Worm (Caenorhabditis elegans) whole organism, L4 larva: Measurements from ENCODE around the gene F20D6.15.
A peak's percentile ranks its signal among the peaks of the same experiment; 100 is the strongest.

ENCODE experiments used
- F10B5.3 ChIP-seq: sonication (generic microtip); optimal IDR thresholded peaks from 2 replicates; lab custom pipeline; 2016; ENCODE audit warnings: mild to moderate bottlenecking, missing genetic modification characterization, missing compliant biosample characterization
- F26F4.8 ChIP-seq: fragments of 200-800 bp; sonication (Bioruptor generic); conservative IDR thresholded peaks from 2 replicates; pipeline ENCODE4 v1.3.6; 2022; ENCODE audit warnings: missing genetic modification characterization, missing compliant biosample characterization
- F37D6.2 ChIP-seq: sonication (generic microtip); optimal IDR thresholded peaks from 2 replicates; lab custom pipeline; 2016; ENCODE audit warnings: mild to moderate bottlenecking, missing genetic modification characterization, missing compliant biosample characterization
- F44E2.7 ChIP-seq: fragments of 200-800 bp; sonication (Bioruptor generic); IDR thresholded peaks from 2 replicates; pipeline ENCODE4 v2.1.2; 2022; ENCODE audit warnings: missing genetic modification characterization, missing compliant biosample characterization
- F49E8.2 ChIP-seq: sonication (generic microtip); optimal IDR thresholded peaks from 2 replicates; lab custom pipeline; 2016; ENCODE audit warnings: missing compliant biosample characterization, mild to moderate bottlenecking, missing genetic modification characterization, borderline replicate concordance
- T26A8.4 ChIP-seq: fragments of 200-800 bp; sonication (Bioruptor generic); IDR thresholded peaks from 2 replicates; pipeline ENCODE4 v1.3.6; 2022; ENCODE audit warnings: missing genetic modification characterization, missing compliant biosample characterization
- Y105C5A.15 ChIP-seq: fragments of 200-800 bp; sonication (Bioruptor generic); IDR thresholded peaks from 2 replicates; pipeline ENCODE4 v1.3.6; 2022; ENCODE audit warnings: missing genetic modification characterization, missing compliant biosample characterization
- ZK546.5 ChIP-seq, 2 experiments: sonication (generic microtip); optimal IDR thresholded peaks; 2 replicates each; lab custom pipeline; 2017; ENCODE audit warnings: missing biosample characterization in 2 of 2, missing genetic modification characterization in 2 of 2
- aly-2 ChIP-seq: sonication (generic microtip); optimal IDR thresholded peaks from 2 replicates; lab custom pipeline; 2018; ENCODE audit warnings: missing biosample characterization, missing genetic modification characterization
- ama-1 ChIP-seq: fragments of 150-350 bp; optimal IDR thresholded peaks from 2 replicates; lab custom pipeline; 2014; ENCODE audit warnings: inconsistent platforms, mixed read lengths
- arid-1 ChIP-seq: fragments of 200-800 bp; sonication (Bioruptor generic); conservative IDR thresholded peaks from 2 replicates; pipeline ENCODE4 v1.3.6; 2022; ENCODE audit warnings: missing genetic modification reagents, missing genetic modification characterization, missing compliant biosample characterization
- ceh-20 ChIP-seq: fragments of 200-800 bp; sonication (Bioruptor generic); IDR thresholded peaks from 2 replicates; pipeline ENCODE4 v1.3.6; 2022; ENCODE audit warnings: missing genetic modification reagents, missing genetic modification characterization, missing compliant biosample characterization
- ceh-32 ChIP-seq: sonication (generic microtip); optimal IDR thresholded peaks from 2 replicates; lab custom pipeline; 2016; ENCODE audit warnings: mild to moderate bottlenecking, missing genetic modification characterization, missing compliant biosample characterization; ENCODE audit not compliant: poor library complexity
- ceh-62 ChIP-seq: sonication (generic microtip); optimal IDR thresholded peaks from 2 replicates; lab custom pipeline; 2017; ENCODE audit warnings: missing biosample characterization, missing genetic modification characterization
- cey-2 ChIP-seq: sonication (generic microtip); optimal IDR thresholded peaks from 3 replicates; lab custom pipeline; 2017; ENCODE audit warnings: missing genetic modification characterization, mild to moderate bottlenecking, missing compliant biosample characterization, antibody characterized with exemption, borderline replicate concordance; ENCODE audit not compliant: insufficient read depth
- daf-12 ChIP-seq: fragments of 150-350 bp; optimal IDR thresholded peaks from 2 replicates; lab custom pipeline; 2014; ENCODE audit warnings: missing biosample characterization, missing genetic modification reagents, missing genetic modification characterization
- dmd-6 ChIP-seq: fragments of 200-800 bp; sonication (Bioruptor generic); IDR thresholded peaks from 2 replicates; pipeline ENCODE4 v1.3.6; 2022; ENCODE audit warnings: missing genetic modification reagents, missing genetic modification characterization, missing compliant biosample characterization
- dmd-9 ChIP-seq: fragments of 200-800 bp; sonication (Bioruptor generic); IDR thresholded peaks from 2 replicates; pipeline ENCODE4 v1.3.6; 2022; ENCODE audit warnings: missing genetic modification reagents, missing genetic modification characterization, missing compliant biosample characterization
- dpl-1 ChIP-seq: fragments of 150-350 bp; optimal IDR thresholded peaks from 2 replicates; lab custom pipeline; 2014; ENCODE audit warnings: missing biosample characterization, missing genetic modification reagents, missing genetic modification characterization
- dve-1 ChIP-seq: sonication (generic microtip); optimal IDR thresholded peaks from 2 replicates; lab custom pipeline; 2017; ENCODE audit warnings: antibody characterized with exemption, mild to moderate bottlenecking, missing genetic modification characterization, missing compliant biosample characterization; ENCODE audit not compliant: insufficient read depth
- egl-43 ChIP-seq: fragments of 200-800 bp; sonication (Bioruptor generic); IDR thresholded peaks from 2 replicates; pipeline ENCODE4 v1.3.6; 2022; ENCODE audit warnings: missing genetic modification reagents, missing genetic modification characterization, missing compliant biosample characterization
- jun-1 ChIP-seq: fragments of 150-350 bp; optimal IDR thresholded peaks from 2 replicates; lab custom pipeline; 2014; ENCODE audit warnings: missing biosample characterization, missing genetic modification reagents, missing genetic modification characterization
- lim-7 ChIP-seq: fragments of 200-800 bp; sonication (Bioruptor generic); IDR thresholded peaks from 2 replicates; pipeline ENCODE4 v1.3.6; 2022; ENCODE audit warnings: missing genetic modification characterization, missing compliant biosample characterization
- lin-1 ChIP-seq: fragments of 200-800 bp; sonication (Bioruptor generic); IDR thresholded peaks from 2 replicates; pipeline ENCODE4 v1.3.6; 2022; ENCODE audit warnings: missing genetic modification reagents, missing genetic modification characterization, missing compliant biosample characterization
- lin-15B ChIP-seq: fragments of 150-350 bp; sonication (generic microtip); optimal IDR thresholded peaks from 3 replicates; lab custom pipeline; 2014; ENCODE audit warnings: missing biosample characterization, missing genetic modification characterization
- lin-38 ChIP-seq: fragments of 200-800 bp; sonication (Bioruptor generic); IDR thresholded peaks from 2 replicates; pipeline ENCODE4 v1.3.6; 2022; ENCODE audit warnings: missing genetic modification reagents, missing genetic modification characterization, missing compliant biosample characterization
- lir-3 ChIP-seq: sonication (generic microtip); optimal IDR thresholded peaks from 2 replicates; lab custom pipeline; 2016; ENCODE audit warnings: mild to moderate bottlenecking, missing genetic modification characterization, missing compliant biosample characterization
- lsy-2 ChIP-seq, 2 experiments: fragments of 150-350 bp in 1 of 2; sonication (generic microtip) in 1 of 2; optimal IDR thresholded peaks; 2 replicates each; lab custom pipeline; 2014 to 2017; ENCODE audit warnings: missing biosample characterization in 2 of 2, missing genetic modification characterization in 2 of 2
- madf-5 ChIP-seq, 2 experiments: fragments of 200-800 bp; sonication (Bioruptor generic); IDR thresholded peaks; 2 replicates each; pipeline ENCODE4 v1.3.6; 2022; ENCODE audit warnings: missing compliant biosample characterization in 2 of 2, missing genetic modification characterization in 2 of 2
- madf-9 ChIP-seq: fragments of 200-800 bp; sonication (Bioruptor generic); conservative IDR thresholded peaks from 2 replicates; pipeline ENCODE4 v1.3.6; 2022; ENCODE audit warnings: missing genetic modification reagents, missing genetic modification characterization, missing compliant biosample characterization
- mdl-1 ChIP-seq, 2 experiments: fragments of 150-350 bp in 1 of 2; sonication (generic microtip) in 1 of 2; optimal IDR thresholded peaks; 2 replicates each; lab custom pipeline; 2014 to 2017; ENCODE audit warnings: missing biosample characterization in 2 of 2, missing genetic modification characterization in 2 of 2
- mdt-29 ChIP-seq: fragments of 200-800 bp; sonication (Bioruptor generic); IDR thresholded peaks from 2 replicates; pipeline ENCODE4 v1.3.6; 2022; ENCODE audit warnings: missing genetic modification reagents, missing genetic modification characterization, missing compliant biosample characterization
- mep-1 ChIP-seq: fragments of 150-350 bp; sonication (generic microtip); optimal IDR thresholded peaks from 3 replicates; lab custom pipeline; 2014; ENCODE audit warnings: missing biosample characterization, missing genetic modification characterization
- mxl-3 ChIP-seq: fragments of 200-800 bp; sonication (Bioruptor generic); optimal IDR thresholded peaks from 2 replicates; lab custom pipeline; 2018; ENCODE audit warnings: mild to moderate bottlenecking, missing genetic modification characterization, missing compliant biosample characterization
- nhr-102 ChIP-seq: sonication (generic microtip); optimal IDR thresholded peaks from 2 replicates; lab custom pipeline; 2016; ENCODE audit warnings: mild to moderate bottlenecking, missing genetic modification characterization, moderate library complexity, missing compliant biosample characterization
- nhr-11 ChIP-seq: fragments of 150-350 bp; optimal IDR thresholded peaks from 2 replicates; lab custom pipeline; 2014; ENCODE audit warnings: missing biosample characterization, missing genetic modification characterization
- nhr-237 ChIP-seq: sonication (generic microtip); optimal IDR thresholded peaks from 2 replicates; lab custom pipeline; 2017; ENCODE audit warnings: missing biosample characterization, missing genetic modification characterization
- nhr-42 ChIP-seq: fragments of 200-800 bp; sonication (Bioruptor generic); IDR thresholded peaks from 2 replicates; pipeline ENCODE4 v1.3.6; 2022; ENCODE audit warnings: missing genetic modification characterization, missing compliant biosample characterization
- nhr-48 ChIP-seq: sonication (generic microtip); optimal IDR thresholded peaks from 2 replicates; lab custom pipeline; 2016; ENCODE audit warnings: mild to moderate bottlenecking, missing genetic modification characterization, missing compliant biosample characterization
- nhr-6 ChIP-seq: fragments of 150-350 bp; optimal IDR thresholded peaks from 2 replicates; lab custom pipeline; 2014; ENCODE audit warnings: missing biosample characterization, missing genetic modification characterization
- nhr-77 ChIP-seq: fragments of 150-350 bp; optimal IDR thresholded peaks from 2 replicates; lab custom pipeline; 2014; ENCODE audit warnings: missing biosample characterization, missing genetic modification characterization
- pqm-1 ChIP-seq: sonication (generic microtip); optimal IDR thresholded peaks from 2 replicates; lab custom pipeline; 2017; ENCODE audit warnings: missing biosample characterization, missing genetic modification characterization
- set-16 ChIP-seq: fragments of 200-800 bp; sonication (Bioruptor generic); IDR thresholded peaks from 2 replicates; pipeline ENCODE4 v1.3.6; 2022; ENCODE audit warnings: missing genetic modification reagents, missing genetic modification characterization, missing compliant biosample characterization
- skn-1 ChIP-seq: fragments of 150-350 bp; optimal IDR thresholded peaks from 2 replicates; lab custom pipeline; 2014; ENCODE audit warnings: missing biosample characterization, missing genetic modification characterization
- snpc-1.2 ChIP-seq: fragments of 200-800 bp; sonication (Bioruptor generic); IDR thresholded peaks from 2 replicates; pipeline ENCODE4 v1.3.6; 2022; ENCODE audit warnings: missing genetic modification reagents, missing genetic modification characterization, missing compliant biosample characterization
- snpc-4 ChIP-seq: fragments of 150-350 bp; optimal IDR thresholded peaks from 2 replicates; lab custom pipeline; 2014; ENCODE audit warnings: missing biosample characterization, missing genetic modification characterization
- spr-1 ChIP-seq: sonication (generic microtip); optimal IDR thresholded peaks from 2 replicates; lab custom pipeline; 2016; ENCODE audit warnings: mild to moderate bottlenecking, missing genetic modification characterization, missing compliant biosample characterization
- unc-130 ChIP-seq: sonication (generic microtip); optimal IDR thresholded peaks from 2 replicates; lab custom pipeline; 2016; ENCODE audit warnings: missing genetic modification reagents, missing genetic modification characterization, missing compliant biosample characterization
- zag-1 ChIP-seq: fragments of 150-350 bp; optimal IDR thresholded peaks from 2 replicates; lab custom pipeline; 2014; ENCODE audit warnings: missing biosample characterization, missing genetic modification characterization
- zfp-2 ChIP-seq: sonication (generic microtip); optimal IDR thresholded peaks from 2 replicates; lab custom pipeline; 2016; ENCODE audit warnings: mild to moderate bottlenecking, missing genetic modification characterization, missing compliant biosample characterization
- zip-11 ChIP-seq: fragments of 200-800 bp; sonication (Bioruptor generic); IDR thresholded peaks from 2 replicates; pipeline ENCODE4 v1.3.6; 2022; ENCODE audit warnings: missing genetic modification characterization, missing compliant biosample characterization
- ztf-7 ChIP-seq: fragments of 150-350 bp; optimal IDR thresholded peaks from 2 replicates; lab custom pipeline; 2014; ENCODE audit warnings: missing biosample characterization, missing genetic modification characterization

The F20D6.15 gene

DNA sequence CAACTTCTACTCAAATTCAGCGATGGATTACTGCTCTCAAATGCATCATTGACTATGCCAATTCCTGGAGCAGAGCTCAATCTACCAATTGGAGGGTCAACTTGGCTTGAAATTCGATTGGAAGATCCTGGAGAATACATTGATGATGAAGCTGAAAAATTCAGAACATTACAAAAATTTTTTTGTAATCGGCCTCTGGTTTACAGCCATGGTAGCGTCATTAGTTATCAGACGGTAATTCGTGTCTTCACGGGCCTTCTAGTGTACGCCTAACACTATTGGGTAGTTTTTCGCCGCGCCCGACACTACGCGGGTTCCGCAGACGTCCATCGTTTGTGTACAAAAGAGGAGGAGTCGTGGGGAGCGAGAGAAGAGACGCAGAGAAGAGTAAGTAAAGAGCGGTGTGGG is 40.4 kb upstream of the F20D6.15 start (continued):
- peak; percentile 92 for TF ChIP-seq dve-1 (tag; lab: Kevin White, UChicago)
- TF ChIP-seq F26F4.8 = no peak
- TF ChIP-seq daf-12 (tag; lab: Kevin White, UChicago) = no peak
- peak; percentile 70; the same call in 1 of the 2 replicates for TF ChIP-seq arid-1 (GFP tag; lab: Robert Waterston, UW)
- peak; percentile 93 for TF ChIP-seq mep-1 (tag; lab: Kevin White, UChicago)
- peak; percentile 4 for TF ChIP-seq ztf-7 (tag; lab: Kevin White, UChicago)
- no peak for TF ChIP-seq set-16 (GFP tag; lab: Robert Waterston, UW)
- peak; percentile 83 for TF ChIP-seq F10B5.3 (tag; lab: Kevin White, UChicago)
- no peak for TF ChIP-seq ceh-20 (GFP tag; lab: Robert Waterston, UW)
- TF ChIP-seq nhr-102 (tag; lab: Kevin White, UChicago) = peak; percentile 91
- no peak for TF ChIP-seq egl-43 (GFP tag; lab: Robert Waterston, UW)
- TF ChIP-seq mdl-1 (tag; optimal IDR thresholded peaks at IDR 0.05; lab: Kevin White, UChicago) = peak; percentile 48 to 51
- TF ChIP-seq lsy-2 (tag; optimal IDR thresholded peaks at IDR 0.05; lab: Kevin White, UChicago) = peak in 1 of 2 experiments; percentile 77
- TF ChIP-seq dpl-1 = peak; percentile 53
- peak; percentile 96 for TF ChIP-seq snpc-4
- no peak for TF ChIP-seq ZK546.5 (tag; optimal IDR thresholded peaks at IDR 0.05; lab: Kevin White, UChicago)
- peak; percentile 44 for TF ChIP-seq zfp-2 (tag; lab: Kevin White, UChicago)
- peak; percentile 94 for TF ChIP-seq ama-1 (lab: Kevin White, UChicago)
- TF ChIP-seq zip-11 (GFP tag; lab: Robert Waterston, UW) = no peak
- peak; percentile 54 for TF ChIP-seq nhr-77 (tag; lab: Kevin White, UChicago)
- peak; percentile 49; the same call in 1 of the 2 replicates for TF ChIP-seq lin-1 (GFP tag; lab: Robert Waterston, UW)
- no peak for TF ChIP-seq jun-1
- no peak for TF ChIP-seq nhr-237
- TF ChIP-seq nhr-48 (tag; lab: Kevin White, UChicago) = peak; percentile 81
- no peak for TF ChIP-seq lim-7 (GFP tag; lab: Robert Waterston, UW)
- no peak; the same call in 1 of the 2 replicates for TF ChIP-seq lin-38 (GFP tag; lab: Robert Waterston, UW)
- TF ChIP-seq F49E8.2 = peak; percentile 97
- TF ChIP-seq aly-2 = no peak
- TF ChIP-seq F44E2.7 (GFP tag; lab: Robert Waterston, UW) = no peak
- peak; percentile 91 for TF ChIP-seq unc-130
- TF ChIP-seq lin-15B (tag; lab: Kevin White, UChicago) = no peak
- no peak for TF ChIP-seq ceh-62
- peak; percentile 65 for TF ChIP-seq nhr-6 (tag; lab: Kevin White, UChicago)
- peak; percentile 49 for TF ChIP-seq nhr-11 (tag; lab: Kevin White, UChicago)
- peak; percentile 92 for TF ChIP-seq snpc-1.2 (GFP tag; lab: Robert Waterston, UW)
- peak; percentile 8 for TF ChIP-seq pqm-1
- no peak for TF ChIP-seq cey-2 (tag; lab: Kevin White, UChicago)
- TF ChIP-seq nhr-42 = peak; percentile 47
- peak; percentile 70 for TF ChIP-seq mdt-29
- peak; percentile 74 for TF ChIP-seq dmd-9 (GFP tag; lab: Robert Waterston, UW)
- no peak for TF ChIP-seq ceh-32 (tag; lab: Kevin White, UChicago)
- peak; percentile 22 for TF ChIP-seq lir-3
- TF ChIP-seq skn-1 (tag; lab: Kevin White, UChicago) = no peak
- TF ChIP-seq zag-1 (tag; lab: Kevin White, UChicago) = no peak
- peak; percentile 74 for TF ChIP-seq dmd-6 (GFP tag; lab: Robert Waterston, UW)
- TF ChIP-seq Y105C5A.15 = no peak
- TF ChIP-seq spr-1 = peak; percentile 85
- TF ChIP-seq T26A8.4 = peak; percentile 91
- TF ChIP-seq F37D6.2 (tag; lab: Kevin White, UChicago) = peak; percentile 66
- TF ChIP-seq madf-9 (GFP tag; lab: Robert Waterston, UW) = 0 out of 2 replicates have a peak, but pooled peaks have one; percentile 10
- no peak for TF ChIP-seq madf-5 (GFP tag; IDR thresholded peaks at IDR 0.05; lab: Robert Waterston, UW)
- peak; percentile 66 for TF ChIP-seq mxl-3 (GFP tag; lab: Kevin White, UChicago)
